Worm (Caenorhabditis elegans): Measurements from ENCODE around the gene C01G10.1.

- no peak for TF ChIP-seq unc-39 (tag; optimal IDR thresholded peaks at IDR 0.05)
- no peak for TF ChIP-seq ztf-11 (tag; optimal IDR thresholded peaks at IDR 0.05)
- TF ChIP-seq ama-1 (optimal IDR thresholded peaks at IDR 0.05) = no peak
- TF ChIP-seq lin-13 (GFP tag; optimal IDR thresholded peaks at IDR 0.05) = no peak
Observed at ce11 chrV:15068378-15068777, 31.2 kb upstream of the C01G10.1 start, which contains the start of gene dnj-3.
